Worm (Caenorhabditis elegans) whole organism, dauer: ENCODE measurements around the gene srh-133.
"Not testable (repeated sequence)": the region's sequence is repeated elsewhere in the genome, so short reads cannot be mapped to it uniquely, and the experiment has no call there.

Experiments
- unc-62 ChIP-seq: sonication (generic microtip); optimal IDR thresholded peaks from 2 replicates; lab custom pipeline; 2017; ENCODE audit warnings: missing biosample characterization, missing genetic modification reagents, missing genetic modification characterization

The srh-133 gene

ce11 chrV:18014116-18014515 is at the start of gene srh-133:
TSS of gene srh-133 (minus strand) at chrV:18014216.
- no peak for TF ChIP-seq unc-62 (GFP tag; lab: Kevin White, UChicago)

- not testable (repeated sequence) for TF ChIP-seq unc-62 (GFP tag; lab: Kevin White, UChicago)
Observed at ce11 chrV:18055297-18056019, 41.4 kb upstream of the srh-133 start, which contains the start of the genes Y59A8B.25 and ebp-3. TSS of gene Y59A8B.25 (minus strand) at chrV:18055397. TSS of gene ebp-3 (plus strand) at chrV:18055969.

ce11 chrV:18043271-18043670 is 29.3 kb upstream of the srh-133 start, which contains the start of gene ebp-1:
TSS of gene ebp-1 (plus strand) at chrV:18043571.
- no peak for TF ChIP-seq unc-62 (GFP tag; lab: Kevin White, UChicago)

DNA sequence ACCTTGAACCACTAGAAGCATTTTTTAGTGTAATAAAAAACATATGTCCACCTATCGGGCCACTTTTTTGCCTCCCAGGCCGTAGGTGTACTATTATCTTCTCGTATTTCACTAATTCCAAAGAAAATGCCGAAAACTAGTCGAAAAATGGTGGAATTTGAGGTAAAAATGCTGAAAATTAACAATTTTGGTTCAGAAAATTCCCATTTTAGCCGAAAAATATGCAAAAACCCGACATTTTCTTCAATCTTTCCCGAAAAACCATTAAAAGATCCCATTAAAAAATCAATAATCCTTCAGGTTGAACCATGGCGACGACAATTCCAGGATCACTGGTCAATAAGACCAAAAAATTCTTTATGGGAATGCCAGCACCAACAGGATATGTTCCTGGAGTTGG is 8.2 kb upstream of the srh-133 start, which contains the start of gene prp-6:
TSS of gene prp-6 (plus strand) at position 301 of the 400 bp plus-strand sequence.
- TF ChIP-seq unc-62 (GFP tag; lab: Kevin White, UChicago) = no peak

DNA sequence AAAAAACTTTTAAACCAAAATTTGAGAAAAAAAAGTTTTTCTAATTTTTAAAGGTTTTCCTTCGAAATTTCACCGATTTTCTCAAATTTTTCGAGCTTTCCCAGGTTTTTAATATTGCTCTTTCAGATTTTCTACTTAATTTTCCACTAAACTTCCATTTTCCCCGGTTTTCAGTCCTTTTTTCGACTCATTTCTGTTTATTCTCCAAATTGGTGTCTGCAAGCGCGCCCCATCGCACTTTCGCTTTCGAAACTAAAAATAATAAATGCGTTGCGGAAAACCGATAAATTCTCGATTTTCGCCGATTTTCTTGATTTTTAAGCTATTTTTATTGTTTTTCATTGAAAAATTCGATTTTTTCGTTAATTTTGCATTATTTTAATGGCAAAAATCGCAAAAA is 7.4 kb upstream of the srh-133 start:
- no peak for TF ChIP-seq unc-62 (GFP tag; lab: Kevin White, UChicago)

ce11 chrV:18017226-18017625 is 3.2 kb upstream of the srh-133 start, which contains the start of gene srh-134:
TSS of gene srh-134 (minus strand) at chrV:18017326.
- TF ChIP-seq unc-62 (GFP tag; lab: Kevin White, UChicago) = no peak

DNA sequence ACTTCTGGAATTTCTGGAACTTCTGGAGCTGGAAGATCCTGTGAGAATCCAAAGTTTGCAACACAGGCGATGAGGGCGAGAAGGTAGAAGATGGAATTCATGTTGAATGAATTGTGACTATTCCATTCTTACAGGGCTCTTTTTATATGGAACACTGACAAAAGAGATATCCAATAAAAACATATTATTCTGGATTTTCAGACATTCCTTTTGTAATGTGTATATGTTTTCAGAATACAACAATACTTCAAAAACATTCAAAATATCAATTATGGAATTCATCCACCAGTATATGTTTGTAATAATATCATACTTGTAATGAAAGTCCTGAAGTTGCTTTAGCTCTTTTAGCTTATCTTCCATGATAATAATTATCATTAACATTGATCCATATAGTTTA is 3.3 kb downstream of the srh-133 start, which contains the start of gene Y59A8B.26:
TSS of gene Y59A8B.26 (minus strand) at position 101 of the 400 bp plus-strand sequence.
- not testable (repeated sequence) for TF ChIP-seq unc-62 (GFP tag; lab: Kevin White, UChicago)

- TF ChIP-seq unc-62 (GFP tag; lab: Kevin White, UChicago) = no peak
Observed at ce11 chrV:18008680-18009079, 5.3 kb downstream of the srh-133 start.

DNA sequence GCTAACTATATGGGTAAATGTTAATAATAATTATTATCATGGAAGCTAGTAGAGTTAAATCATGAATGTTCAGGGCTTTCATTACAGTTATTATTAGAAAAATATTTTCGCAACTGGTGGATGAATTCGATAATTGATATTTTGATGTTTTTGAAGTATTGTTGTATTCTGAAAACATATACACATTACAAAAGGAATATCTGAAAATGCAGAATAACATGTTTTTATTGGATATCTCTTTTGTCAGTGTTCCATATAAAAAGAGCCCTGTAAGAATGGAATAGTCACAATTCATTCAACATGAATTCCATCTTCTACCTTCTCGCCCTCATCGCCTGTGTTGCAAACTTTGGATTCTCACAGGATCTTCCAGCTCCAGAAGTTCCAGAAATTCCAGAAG is 7.1 kb downstream of the srh-133 start, which contains the start of gene Y59A8B.19:
TSS of gene Y59A8B.19 (plus strand) at position 301 of the 400 bp plus-strand sequence.
- not testable (repeated sequence) for TF ChIP-seq unc-62 (GFP tag; lab: Kevin White, UChicago)

DNA sequence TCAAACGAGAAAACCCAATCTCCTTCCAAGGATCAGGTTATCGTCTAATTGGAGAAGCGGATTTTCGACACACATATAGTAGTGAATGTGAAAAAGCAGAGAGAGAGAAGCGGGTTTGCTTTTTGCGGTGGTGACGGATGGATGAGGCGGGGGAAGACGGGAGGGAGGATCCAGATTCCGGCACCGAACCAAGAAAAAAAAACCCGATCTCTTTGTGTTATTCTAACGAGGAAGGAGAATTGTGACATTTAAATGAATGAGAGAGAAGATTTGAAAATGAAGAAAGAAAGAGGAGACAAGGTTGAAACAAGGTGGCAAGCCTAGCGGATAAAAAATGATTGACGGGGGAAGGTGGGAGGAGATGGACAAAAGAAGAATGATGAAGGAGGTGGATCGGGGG is 10.1 kb downstream of the srh-133 start:
- no peak for TF ChIP-seq unc-62 (GFP tag; lab: Kevin White, UChicago)

ce11 chrV:18001268-18001667 is 12.7 kb downstream of the srh-133 start, which contains the start of gene lon-8:
TSS of gene lon-8 (minus strand) at chrV:18001368.
- no peak for TF ChIP-seq unc-62 (GFP tag; lab: Kevin White, UChicago)

- TF ChIP-seq unc-62 (GFP tag; lab: Kevin White, UChicago) = no peak
Observed at ce11 chrV:17985960-17986359, 28.1 kb downstream of the srh-133 start, which contains the start of gene Y59A8B.21. TSS of gene Y59A8B.21 (plus strand) at chrV:17986260.

DNA sequence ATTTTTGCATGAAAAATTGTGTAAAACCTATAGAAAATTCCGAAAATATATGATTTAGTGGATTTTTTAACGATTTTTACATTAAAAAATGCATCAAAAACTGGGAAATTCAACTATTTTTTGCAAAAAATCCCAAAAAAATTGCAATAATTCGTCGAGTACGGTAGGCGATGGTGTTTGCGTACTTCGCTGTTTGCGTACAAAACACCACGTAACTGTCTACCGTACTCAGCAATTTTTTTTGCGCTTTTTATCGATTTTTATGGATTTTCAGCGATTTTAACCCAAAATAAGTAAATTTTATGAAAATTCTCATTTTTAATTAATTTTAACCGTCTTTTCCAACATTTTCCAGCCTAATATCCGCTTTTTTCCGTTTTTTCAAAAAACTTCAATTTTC is 31.1 kb downstream of the srh-133 start:
- TF ChIP-seq unc-62 (GFP tag; lab: Kevin White, UChicago) = no peak

- no peak for TF ChIP-seq unc-62 (GFP tag; lab: Kevin White, UChicago)
Observed at ce11 chrV:17981732-17982131, 32.3 kb downstream of the srh-133 start.

- no peak for TF ChIP-seq unc-62 (GFP tag; lab: Kevin White, UChicago)
Observed at ce11 chrV:17979789-17980188, 34.2 kb downstream of the srh-133 start, which contains the start of gene snx-6. TSS of gene snx-6 (minus strand) at chrV:17980082.

DNA sequence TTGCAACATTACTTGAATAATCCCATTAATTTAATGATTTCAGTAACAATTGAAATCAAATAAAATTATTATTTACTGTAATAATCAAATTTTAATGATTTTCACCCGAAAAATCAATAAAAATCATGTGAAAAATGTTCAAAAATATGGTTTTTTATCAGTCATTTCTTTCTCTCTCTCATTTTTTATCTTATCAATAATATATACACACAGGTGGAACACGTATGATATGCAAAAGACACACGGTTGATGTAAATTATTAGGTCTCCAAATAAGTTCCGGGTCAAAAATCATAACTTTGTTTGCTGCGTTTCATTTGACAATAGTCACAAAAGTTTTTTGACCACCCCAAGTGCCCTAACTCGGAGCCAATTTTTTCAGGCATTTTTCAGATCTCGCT is 35.8 kb downstream of the srh-133 start:
- TF ChIP-seq unc-62 (GFP tag; lab: Kevin White, UChicago) = no peak
